Worm (Caenorhabditis elegans) whole organism, L4/young adult: ENCODE data around the gene grwd-1.

ENCODE experiments used
- W03F9.2 ChIP-seq: fragments of 150-350 bp; optimal IDR thresholded peaks from 2 replicates; lab custom pipeline; 2014; ENCODE audit warnings: missing biosample characterization, missing genetic modification characterization
- dao-5 ChIP-seq: sonication (generic microtip); optimal IDR thresholded peaks from 2 replicates; lab custom pipeline; 2016; ENCODE audit warnings: missing genotype, missing genetic modification characterization, moderate library complexity, missing compliant biosample characterization
- him-1 ChIP-seq: sonication (generic microtip); optimal IDR thresholded peaks from 2 replicates; lab custom pipeline; 2016; ENCODE audit warnings: missing genotype, missing genetic modification reagents, missing genetic modification characterization, missing compliant biosample characterization

DNA sequence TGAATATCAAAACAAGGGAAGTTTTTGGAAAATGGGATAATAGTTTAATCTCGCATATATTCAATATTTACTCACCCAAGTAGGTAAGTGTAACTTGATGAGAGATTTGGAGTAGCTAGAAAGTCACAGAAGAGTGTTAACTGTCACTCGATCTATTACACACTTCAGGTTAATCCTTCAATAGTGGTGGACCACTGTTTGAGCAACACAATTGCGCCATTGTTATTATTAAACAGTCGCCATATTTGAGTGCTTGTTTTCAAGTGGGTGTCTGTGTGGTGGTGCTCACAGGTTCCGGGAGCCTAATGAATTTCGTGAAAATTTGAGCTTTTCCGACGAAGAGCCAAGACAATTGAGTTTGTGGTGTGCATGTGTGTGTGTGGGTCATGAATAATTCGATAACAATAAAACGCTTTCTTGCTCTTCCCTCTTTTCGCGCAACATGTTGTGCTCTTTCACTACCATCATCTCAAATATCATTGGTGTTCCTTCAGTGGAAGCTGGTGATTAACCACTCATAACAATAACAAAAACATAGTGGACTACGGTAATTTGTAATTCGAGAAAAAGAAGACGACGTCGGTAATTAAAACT is 14.2 kb upstream of the grwd-1 start:
- TF ChIP-seq him-1 (tag; lab: Kevin White, UChicago) (no peak), dao-5 (tag; lab: Kevin White, UChicago) (no peak), W03F9.2 (tag; lab: Kevin White, UChicago) (no peak)
